Worm (Caenorhabditis elegans) whole organism, L2 larva: ENCODE data around the gene srh-138.

Experiments used
- R02D3.7 ChIP-seq: fragments of 150-350 bp; optimal IDR thresholded peaks from 2 replicates; lab custom pipeline; 2014; ENCODE audit warnings: missing biosample characterization, missing genetic modification characterization
- elt-3 ChIP-seq: sonication (generic microtip); optimal IDR thresholded peaks from 2 replicates; lab custom pipeline; 2017; ENCODE audit warnings: missing biosample characterization, missing genetic modification characterization
- fos-1 ChIP-seq: fragments of 150-350 bp; optimal IDR thresholded peaks from 2 replicates; lab custom pipeline; 2014; ENCODE audit warnings: missing biosample characterization, missing genetic modification characterization
- lin-13 ChIP-seq: fragments of 150-350 bp; optimal IDR thresholded peaks from 2 replicates; lab custom pipeline; 2014; ENCODE audit warnings: missing biosample characterization, missing genetic modification reagents, missing genetic modification characterization
- lsy-2 ChIP-seq, 2 experiments: fragments of 150-350 bp in 1 of 2; sonication (generic microtip) in 1 of 2; optimal IDR thresholded peaks; 2 replicates each; lab custom pipeline; 2014 to 2017; ENCODE audit warnings: missing biosample characterization in 2 of 2, missing genetic modification characterization in 2 of 2
- mdl-1 ChIP-seq, 2 experiments: fragments of 150-350 bp in 1 of 2; sonication (generic microtip) in 1 of 2; optimal IDR thresholded peaks; 2 replicates each; lab custom pipeline; 2017; ENCODE audit warnings: missing biosample characterization in 2 of 2, missing genetic modification characterization in 2 of 2
- nhr-10 ChIP-seq: sonication (generic microtip); optimal IDR thresholded peaks from 2 replicates; lab custom pipeline; 2017; ENCODE audit warnings: missing biosample characterization, missing genetic modification characterization
- nhr-11 ChIP-seq: fragments of 150-350 bp; optimal IDR thresholded peaks from 2 replicates; lab custom pipeline; 2014; ENCODE audit warnings: missing biosample characterization, missing genetic modification characterization
- nhr-129 ChIP-seq: fragments of 150-350 bp; optimal IDR thresholded peaks from 2 replicates; lab custom pipeline; 2014; ENCODE audit warnings: missing biosample characterization, missing genetic modification characterization
- nhr-25 ChIP-seq: fragments of 150-350 bp; sonication (generic microtip); optimal IDR thresholded peaks from 3 replicates; lab custom pipeline; 2014; ENCODE audit warnings: missing biosample characterization, missing genetic modification characterization
- snpc-4 ChIP-seq: fragments of 150-350 bp; optimal IDR thresholded peaks from 2 replicates; lab custom pipeline; 2014; ENCODE audit warnings: missing biosample characterization, missing genetic modification characterization
- unc-62 ChIP-seq: fragments of 150-350 bp; optimal IDR thresholded peaks from 2 replicates; lab custom pipeline; 2014; ENCODE audit warnings: missing biosample characterization, missing genetic modification reagents, missing genetic modification characterization
- zag-1 ChIP-seq: fragments of 150-350 bp; optimal IDR thresholded peaks from 2 replicates; lab custom pipeline; 2014; ENCODE audit warnings: missing biosample characterization, missing genetic modification characterization
- ztf-4 ChIP-seq: fragments of 150-350 bp; optimal IDR thresholded peaks from 2 replicates; lab custom pipeline; 2014; ENCODE audit warnings: missing biosample characterization, missing genetic modification characterization

DNA sequence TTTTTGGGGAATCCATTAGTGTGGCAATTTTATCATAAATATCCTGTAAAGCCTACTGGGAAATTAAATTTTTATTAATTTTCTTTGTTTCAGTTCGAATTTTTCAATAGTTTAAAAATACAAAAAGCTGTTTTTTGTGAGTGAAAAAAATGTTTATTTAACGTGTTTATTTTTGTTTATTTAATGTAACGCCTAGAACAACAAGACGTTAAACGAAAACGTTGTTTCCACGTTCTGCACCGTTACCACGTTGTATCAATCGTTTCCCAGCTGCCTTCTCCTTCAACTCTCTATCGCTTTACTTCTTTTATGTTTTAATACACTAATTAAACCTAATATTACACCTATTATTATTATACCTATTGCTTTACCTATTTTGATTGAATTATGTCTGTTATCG, 23.1 kb downstream of the srh-138 start, which contains the start of gene T08G3.13:
- TF ChIP-seq nhr-11 (no peak), fos-1 (no peak), lsy-2 (tag; optimal IDR thresholded peaks at IDR 0.05; lab: Kevin White, UChicago) (no peak), lin-13 (GFP tag; lab: Kevin White, UChicago) (no peak), snpc-4 (tag; lab: Kevin White, UChicago) (no peak), ztf-4 (tag; lab: Kevin White, UChicago) (no peak), nhr-25 (tag; lab: Kevin White, UChicago) (no peak), R02D3.7 (tag; lab: Kevin White, UChicago) (no peak), mdl-1 (tag; optimal IDR thresholded peaks at IDR 0.05; lab: Kevin White, UChicago) (no peak), nhr-10 (tag; lab: Kevin White, UChicago) (no peak), elt-3 (tag; lab: Kevin White, UChicago) (no peak), zag-1 (tag; lab: Kevin White, UChicago) (no peak), unc-62 (GFP tag; lab: Kevin White, UChicago) (no peak), nhr-129 (tag; lab: Kevin White, UChicago) (no peak)
